Fruit fly (Drosophila melanogaster) whole organism, embryonic: ENCODE results near the gene beat-Ic.

Source experiments
- Atf6 ChIP-seq: fragments of 200-800 bp; sonication (Bioruptor generic); IDR thresholded peaks from 2 replicates; pipeline ENCODE4 v1.3.6; 2022; ENCODE audit warnings: missing biosample characterization, missing genetic modification characterization
- CG14050 ChIP-seq: fragments of 200-800 bp; sonication (Bioruptor generic); IDR thresholded peaks from 3 replicates; pipeline ENCODE4 v1.3.6; 2022; ENCODE audit warnings: missing biosample characterization, missing genetic modification characterization
- CG1832 ChIP-seq: fragments of 200-800 bp; sonication (Bioruptor generic); optimal IDR thresholded peaks from 2 replicates; lab custom pipeline; 2017; ENCODE audit warnings: missing biosample characterization, mild to moderate bottlenecking, missing genetic modification characterization, inconsistent platforms
- CG8359 ChIP-seq: fragments of 200-800 bp; sonication (Bioruptor generic); optimal IDR thresholded peaks from 2 replicates; lab custom pipeline; 2017; ENCODE audit warnings: missing biosample characterization, mild to moderate bottlenecking, missing genetic modification characterization, borderline replicate concordance
- CTCF ChIP-seq: fragments of 200-800 bp; sonication (Bioruptor generic); optimal IDR thresholded peaks from 2 replicates; lab custom pipeline; 2017; ENCODE audit warnings: missing biosample characterization, mild to moderate bottlenecking, missing genetic modification characterization, moderate library complexity
- cg ChIP-seq: fragments of 200-800 bp; sonication (Bioruptor generic); optimal IDR thresholded peaks from 3 replicates; lab custom pipeline; 2019; ENCODE audit warnings: missing biosample characterization, mild to moderate bottlenecking, missing genetic modification characterization, moderate library complexity
- croc ChIP-seq: fragments of 200-800 bp; sonication (Bioruptor generic); conservative IDR thresholded peaks from 3 replicates; pipeline ENCODE4 v1.3.6; 2022; ENCODE audit warnings: missing biosample characterization, missing genetic modification characterization
- hkb ChIP-seq, 2 experiments: fragments of 200-800 bp in 1 of 2; fragments of >200 bp in 1 of 2; sonication (Bioruptor generic) in 1 of 2; IDR thresholded peaks in 1 of 2; optimal IDR thresholded peaks in 1 of 2; 2 replicates each; pipeline versions ENCODE4 v1.3.6 to Lab custom; 2017 to 2022; ENCODE audit warnings: missing biosample characterization in 1 of 2, missing genetic modification characterization in 1 of 2
- seq ChIP-seq: fragments of 200-800 bp; sonication (Bioruptor generic); IDR thresholded peaks from 2 replicates; pipeline ENCODE4 v1.3.6; 2022; ENCODE audit warnings: missing biosample characterization, missing genetic modification characterization
- trh ChIP-seq: fragments of 200-800 bp; sonication (Bioruptor generic); optimal IDR thresholded peaks from 2 replicates; lab custom pipeline; 2016; ENCODE audit warnings: missing biosample characterization, missing genetic modification characterization

DNA sequence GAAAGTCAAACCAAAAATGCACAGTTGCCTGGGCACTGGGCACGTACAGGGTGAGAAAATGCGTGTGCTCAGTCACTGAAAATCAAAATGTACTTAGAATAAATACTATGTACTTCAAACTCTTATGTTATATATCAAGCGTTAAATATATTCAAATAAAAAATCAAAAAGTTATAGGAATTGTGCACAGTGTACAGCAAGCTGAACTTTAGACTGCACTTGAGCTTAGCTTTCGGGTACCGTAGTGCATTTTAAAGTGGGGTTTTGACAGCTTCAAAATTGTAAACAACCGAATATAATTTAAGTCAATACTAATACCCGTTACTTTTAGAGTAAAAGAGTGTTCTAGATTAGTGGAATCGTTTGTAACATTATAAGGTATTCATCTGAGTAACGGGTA is 40.2 kb downstream of the beat-Ic start:
- TF ChIP-seq Atf6 (GFP tag; lab: Robert Waterston, UW) (no peak), CG14050 (GFP tag; lab: Robert Waterston, UW) (no peak), seq (no peak), CG1832 (GFP tag; lab: Kevin White, UChicago) (no peak), croc (no peak), CTCF (GFP tag; lab: Kevin White, UChicago) (no peak), trh (GFP tag; lab: Kevin White, UChicago) (no peak), hkb (optimal IDR thresholded peaks at IDR 0.05; lab: Kevin White, UChicago) (no peak), hkb (GFP tag; IDR thresholded peaks at IDR 0.05; lab: Robert Waterston, UW) (no peak), cg (GFP tag; lab: Kevin White, UChicago) (no peak), CG8359 (GFP tag; lab: Kevin White, UChicago) (no peak)
